Fruit fly (Drosophila melanogaster): ENCODE measurements around the gene ChT.

The ChT gene

dm6 chr3R:18670441-18671111 lies 9.8 kb upstream of the ChT start:
- TF ChIP-seq fd96Ca (GFP tag; IDR thresholded peaks at IDR 0.05): 0 out of 3 replicates have a peak, but pooled peaks have one; percentile 32
- no peak for TF ChIP-seq CG12605 (GFP tag; IDR thresholded peaks at IDR 0.05)
- no peak for TF ChIP-seq CG13204 (GFP tag; optimal IDR thresholded peaks at IDR 0.05)
- peak; percentile 46 for TF ChIP-seq CG15710 (tag; optimal IDR thresholded peaks at IDR 0.05)
- no peak for TF ChIP-seq CG14655 (GFP tag; optimal IDR thresholded peaks at IDR 0.05)
- no peak for TF ChIP-seq rn (GFP tag; IDR thresholded peaks at IDR 0.05)
- peak; percentile 52 for TF ChIP-seq Pif1B (GFP tag; optimal IDR thresholded peaks at IDR 0.05)
- TF ChIP-seq Ets98B (GFP tag; IDR thresholded peaks at IDR 0.05): no peak
- TF ChIP-seq Pif1A (GFP tag; optimal IDR thresholded peaks at IDR 0.05): no peak
- TF ChIP-seq CG9948 (tag; optimal IDR thresholded peaks at IDR 0.05): peak; percentile 42
- TF ChIP-seq CG4496 (GFP tag; IDR thresholded peaks at IDR 0.05): 0 out of 3 replicates have a peak, but pooled peaks have one; percentile 43
- TF ChIP-seq Snoo (tag; optimal IDR thresholded peaks at IDR 0.05): peak; percentile 14

- TF ChIP-seq CG12605 (GFP tag; IDR thresholded peaks at IDR 0.05) (no peak), CG15710 (tag; optimal IDR thresholded peaks at IDR 0.05) (no peak), Ets98B (GFP tag; IDR thresholded peaks at IDR 0.05) (no peak), EcR (GFP tag; optimal IDR thresholded peaks at IDR 0.05) (no peak), CG8159 (tag; optimal IDR thresholded peaks at IDR 0.05) (no peak), gl (tag; optimal IDR thresholded peaks at IDR 0.05) (no peak)
Measured at dm6 chr3R:18671112-18671729, 9.2 kb upstream of the ChT start, which contains the start of gene CG31230. CG31230 (plus strand) TSS chr3R:18671679.

dm6 chr3R:18677500-18677940 lies 2.9 kb upstream of the ChT start, which contains the start of the genes dind and CG7706:
dind (minus strand) TSS chr3R:18677539.
CG7706 (plus strand) TSS chr3R:18677818.
- TF ChIP-seq CG32121 (GFP tag; IDR thresholded peaks at IDR 0.05) (no peak), CG17806 (tag; optimal IDR thresholded peaks at IDR 0.05) (no peak)

- TF ChIP-seq CG12605 (GFP tag; IDR thresholded peaks at IDR 0.05) (no peak), CG10348 (GFP tag; IDR thresholded peaks at IDR 0.05) (no peak), CG34367 (tag; optimal IDR thresholded peaks at IDR 0.05) (no peak), Pif1B (GFP tag; optimal IDR thresholded peaks at IDR 0.05) (no peak), CG9948 (tag; optimal IDR thresholded peaks at IDR 0.05) (no peak), CG17806 (tag; optimal IDR thresholded peaks at IDR 0.05) (no peak), gl (tag; optimal IDR thresholded peaks at IDR 0.05) (no peak), Pif1A (GFP tag; optimal IDR thresholded peaks at IDR 0.05) (no peak), rn (GFP tag; IDR thresholded peaks at IDR 0.05) (no peak), CG14655 (GFP tag; optimal IDR thresholded peaks at IDR 0.05) (no peak), CG8301 (tag; optimal IDR thresholded peaks at IDR 0.05) (no peak), CG13204 (GFP tag; optimal IDR thresholded peaks at IDR 0.05) (no peak), D1 (tag; optimal IDR thresholded peaks at IDR 0.05) (no peak)
Measured at dm6 chr3R:18681054-18681453, 650 bp downstream of the ChT start.

dm6 chr3R:18692619-18693018 lies 12.2 kb downstream of the ChT start, which contains the start of gene Muc91C:
Muc91C (minus strand) TSS chr3R:18692719.
- TF ChIP-seq CG10348 (GFP tag; IDR thresholded peaks at IDR 0.05) (no peak), CG14655 (GFP tag; optimal IDR thresholded peaks at IDR 0.05) (no peak), Snoo (tag; optimal IDR thresholded peaks at IDR 0.05) (no peak), CG4496 (GFP tag; IDR thresholded peaks at IDR 0.05) (no peak), CG13204 (GFP tag; optimal IDR thresholded peaks at IDR 0.05) (no peak), CG15710 (tag; optimal IDR thresholded peaks at IDR 0.05) (no peak), Ets98B (GFP tag; IDR thresholded peaks at IDR 0.05) (no peak)

dm6 chr3R:18693611-18694010 lies 13.2 kb downstream of the ChT start, which contains the start of gene CG14300:
CG14300 (minus strand) TSS chr3R:18693711.
- TF ChIP-seq CG9948 (tag; optimal IDR thresholded peaks at IDR 0.05) (no peak), CG17806 (tag; optimal IDR thresholded peaks at IDR 0.05) (no peak)

dm6 chr3R:18694952-18695351 lies 14.5 kb downstream of the ChT start, which contains the start of gene CG34282:
CG34282 (plus strand) TSS chr3R:18695252.
- TF ChIP-seq Pif1B (GFP tag; optimal IDR thresholded peaks at IDR 0.05) (no peak), fd96Ca (GFP tag; IDR thresholded peaks at IDR 0.05) (no peak)

Data from whole organism, pupa.